Fruit fly (Drosophila melanogaster) whole organism, embryonic: Measurements from ENCODE around the gene CG17029.
A peak's percentile ranks its signal among the peaks of the same experiment; 100 is the strongest.

ENCODE experiments used
- CG10267 ChIP-seq: fragments of 200-800 bp; sonication (Bioruptor generic); optimal IDR thresholded peaks from 2 replicates; lab custom pipeline; 2018; ENCODE audit warnings: missing biosample characterization, mild to moderate bottlenecking, missing genetic modification characterization, moderate library complexity
- CG10431 ChIP-seq: fragments of 200-800 bp; sonication (Bioruptor generic); optimal IDR thresholded peaks from 3 replicates; lab custom pipeline; 2018; ENCODE audit warnings: missing biosample characterization, mild to moderate bottlenecking, missing genetic modification characterization
- CG11504 ChIP-seq: fragments of 200-800 bp; sonication (Bioruptor generic); optimal IDR thresholded peaks from 3 replicates; lab custom pipeline; 2019; ENCODE audit warnings: missing biosample characterization, mild to moderate bottlenecking, missing genetic modification characterization, moderate library complexity
- CG11560 ChIP-seq: fragments of 200-800 bp; sonication (Bioruptor generic); IDR thresholded peaks from 3 replicates; pipeline ENCODE4 v1.3.6; 2022; ENCODE audit warnings: missing biosample characterization, missing genetic modification characterization
- CG12769 ChIP-seq: fragments of 200-800 bp; sonication (Bioruptor generic); optimal IDR thresholded peaks from 2 replicates; lab custom pipeline; 2019; ENCODE audit warnings: missing biosample characterization, mild to moderate bottlenecking, missing genetic modification characterization, moderate library complexity
- CG13287 ChIP-seq: fragments of 200-800 bp; sonication (Bioruptor generic); IDR thresholded peaks from 2 replicates; pipeline ENCODE4 v1.3.6; 2022; ENCODE audit warnings: missing biosample characterization, missing genetic modification characterization; ENCODE audit not compliant: partially characterized antibody
- CG13624 ChIP-seq: fragments of 200-800 bp; sonication (Bioruptor generic); optimal IDR thresholded peaks from 2 replicates; lab custom pipeline; 2016; ENCODE audit warnings: missing biosample characterization, missing genetic modification characterization
- CG14050 ChIP-seq: fragments of 200-800 bp; sonication (Bioruptor generic); IDR thresholded peaks from 3 replicates; pipeline ENCODE4 v1.3.6; 2022; ENCODE audit warnings: missing biosample characterization, missing genetic modification characterization
- CG14710 ChIP-seq: fragments of 200-800 bp; sonication (Bioruptor generic); optimal IDR thresholded peaks from 3 replicates; lab custom pipeline; 2019; ENCODE audit warnings: missing biosample characterization, mild to moderate bottlenecking, missing genetic modification characterization, moderate library complexity
- CG15514 ChIP-seq: fragments of 200-800 bp; sonication (Bioruptor generic); optimal IDR thresholded peaks from 3 replicates; lab custom pipeline; 2017; ENCODE audit warnings: missing biosample characterization, missing genetic modification characterization, mild to moderate bottlenecking, moderate library complexity, missing genetic modification reagents
- CG18599 ChIP-seq: fragments of 200-800 bp; sonication (Bioruptor generic); optimal IDR thresholded peaks from 3 replicates; lab custom pipeline; 2017; ENCODE audit warnings: missing biosample characterization, missing genetic modification characterization, mild to moderate bottlenecking, moderate library complexity, missing genetic modification reagents
- CG18619 ChIP-seq: fragments of 200-800 bp; sonication (Bioruptor generic); optimal IDR thresholded peaks from 3 replicates; lab custom pipeline; 2017; ENCODE audit warnings: missing biosample characterization, mild to moderate bottlenecking, missing genetic modification characterization
- CG2116 ChIP-seq: fragments of 200-800 bp; sonication (Bioruptor generic); optimal IDR thresholded peaks from 3 replicates; lab custom pipeline; 2018; ENCODE audit warnings: missing biosample characterization, mild to moderate bottlenecking, missing genetic modification characterization
- CG2120 ChIP-seq: fragments of 200-800 bp; sonication (Bioruptor generic); optimal IDR thresholded peaks from 3 replicates; lab custom pipeline; 2016; ENCODE audit warnings: missing biosample characterization, missing genetic modification characterization
- CG33557 ChIP-seq: fragments of 200-800 bp; sonication (Bioruptor generic); optimal IDR thresholded peaks from 2 replicates; lab custom pipeline; 2019; ENCODE audit warnings: missing biosample characterization, mild to moderate bottlenecking, missing genetic modification characterization, moderate library complexity
- CG3407 ChIP-seq: fragments of 200-800 bp; sonication (Bioruptor generic); optimal IDR thresholded peaks from 2 replicates; lab custom pipeline; 2018; ENCODE audit warnings: missing biosample characterization, mild to moderate bottlenecking, missing genetic modification characterization
- CG4328 ChIP-seq: fragments of 200-800 bp; sonication (Bioruptor generic); optimal IDR thresholded peaks from 3 replicates; lab custom pipeline; 2017; ENCODE audit warnings: missing biosample characterization, missing genetic modification reagents, missing genetic modification characterization
- CG4424 ChIP-seq: fragments of 200-800 bp; sonication (Bioruptor generic); optimal IDR thresholded peaks from 3 replicates; lab custom pipeline; 2016; ENCODE audit warnings: missing biosample characterization, missing genetic modification characterization
- CG8089 ChIP-seq: fragments of 200-800 bp; sonication (Bioruptor generic); optimal IDR thresholded peaks from 3 replicates; lab custom pipeline; 2016; ENCODE audit warnings: missing biosample characterization, missing genetic modification characterization
- CG8388 ChIP-seq: fragments of 200-800 bp; sonication (Bioruptor generic); optimal IDR thresholded peaks from 2 replicates; lab custom pipeline; 2019; ENCODE audit warnings: missing biosample characterization, mild to moderate bottlenecking, missing genetic modification characterization, moderate library complexity
- CG9215 ChIP-seq: fragments of 200-800 bp; sonication (Bioruptor generic); IDR thresholded peaks from 2 replicates; pipeline ENCODE4 v1.3.6; 2022; ENCODE audit warnings: missing biosample characterization, missing genetic modification characterization
- Chrac-16 ChIP-seq: fragments of 200-800 bp; sonication (Bioruptor generic); optimal IDR thresholded peaks from 3 replicates; lab custom pipeline; 2016; ENCODE audit warnings: missing biosample characterization, missing genetic modification characterization
- CkIIα-i1 ChIP-seq: fragments of 200-800 bp; sonication (Bioruptor generic); IDR thresholded peaks from 2 replicates; pipeline ENCODE4 v1.3.6; 2022; ENCODE audit warnings: missing biosample characterization, missing genetic modification characterization
- Dek ChIP-seq: fragments of 200-800 bp; sonication (Bioruptor generic); optimal IDR thresholded peaks from 3 replicates; lab custom pipeline; 2019; ENCODE audit warnings: missing biosample characterization, mild to moderate bottlenecking, missing genetic modification characterization, moderate library complexity
- Dip3 ChIP-seq: fragments of 200-800 bp; sonication (Bioruptor generic); optimal IDR thresholded peaks from 3 replicates; lab custom pipeline; 2016; ENCODE audit warnings: missing biosample characterization, missing genetic modification characterization
- Dp ChIP-seq: fragments of 200-800 bp; sonication (Bioruptor generic); optimal IDR thresholded peaks from 2 replicates; lab custom pipeline; 2018; ENCODE audit warnings: missing biosample characterization, mild to moderate bottlenecking, missing genetic modification characterization, moderate library complexity
- Drgx ChIP-seq: fragments of 200-800 bp; sonication (Bioruptor generic); IDR thresholded peaks from 2 replicates; pipeline ENCODE4 v1.3.6; 2022; ENCODE audit warnings: missing biosample characterization, missing genetic modification characterization
- Fer3 ChIP-seq: fragments of 200-800 bp; sonication (Bioruptor generic); optimal IDR thresholded peaks from 2 replicates; lab custom pipeline; 2018; ENCODE audit warnings: missing biosample characterization, mild to moderate bottlenecking, missing genetic modification characterization, moderate library complexity
- Scr ChIP-seq: fragments of 200-800 bp; sonication (Bioruptor generic); IDR thresholded peaks from 2 replicates; pipeline ENCODE4 v1.3.6; 2022; ENCODE audit warnings: missing biosample characterization, missing genetic modification characterization; ENCODE audit not compliant: partially characterized antibody
- Sin3A ChIP-seq: fragments of >200 bp; optimal IDR thresholded peaks from 2 replicates; lab custom pipeline; 2018
- Spps ChIP-seq: fragments of 200-800 bp; sonication (Bioruptor generic); optimal IDR thresholded peaks from 2 replicates; lab custom pipeline; 2018; ENCODE audit warnings: missing biosample characterization, mild to moderate bottlenecking, missing genetic modification characterization
- Ssrp ChIP-seq: fragments of 200-800 bp; sonication (Bioruptor generic); optimal IDR thresholded peaks from 2 replicates; lab custom pipeline; 2018; ENCODE audit warnings: missing biosample characterization, mild to moderate bottlenecking, missing genetic modification characterization, moderate library complexity
- Xrp1 ChIP-seq: fragments of 200-800 bp; sonication (Bioruptor generic); IDR thresholded peaks from 2 replicates; pipeline ENCODE4 v1.3.6; 2022; ENCODE audit warnings: missing biosample characterization, missing genetic modification characterization
- caup ChIP-seq: fragments of 200-800 bp; sonication (Bioruptor generic); optimal IDR thresholded peaks from 3 replicates; lab custom pipeline; 2017; ENCODE audit warnings: missing biosample characterization, mild to moderate bottlenecking, missing genetic modification characterization, moderate library complexity; ENCODE audit not compliant: severe bottlenecking
- cg ChIP-seq: fragments of 200-800 bp; sonication (Bioruptor generic); optimal IDR thresholded peaks from 3 replicates; lab custom pipeline; 2019; ENCODE audit warnings: missing biosample characterization, mild to moderate bottlenecking, missing genetic modification characterization, moderate library complexity
- corto ChIP-seq: fragments of 200-800 bp; sonication (Bioruptor generic); optimal IDR thresholded peaks from 2 replicates; lab custom pipeline; 2016; ENCODE audit warnings: missing biosample characterization, mild to moderate bottlenecking, missing genetic modification characterization, moderate library complexity
- emc ChIP-seq: fragments of 200-800 bp; sonication (Bioruptor generic); optimal IDR thresholded peaks from 2 replicates; lab custom pipeline; 2016; ENCODE audit warnings: missing biosample characterization, missing genetic modification characterization
- esg ChIP-seq: fragments of 200-800 bp; sonication (Bioruptor generic); conservative IDR thresholded peaks from 2 replicates; pipeline ENCODE4 v1.3.6; 2022; ENCODE audit warnings: missing biosample characterization, missing genetic modification characterization
- exex ChIP-seq: fragments of 200-800 bp; sonication (Bioruptor generic); optimal IDR thresholded peaks from 4 replicates; lab custom pipeline; 2018; ENCODE audit warnings: missing biosample characterization, mild to moderate bottlenecking, missing genetic modification characterization, moderate library complexity
- fd96Cb ChIP-seq: fragments of 200-800 bp; sonication (Bioruptor generic); optimal IDR thresholded peaks from 2 replicates; lab custom pipeline; 2018; ENCODE audit warnings: missing biosample characterization, mild to moderate bottlenecking, missing genetic modification characterization, moderate library complexity
- fru ChIP-seq: fragments of >200 bp; optimal IDR thresholded peaks from 2 replicates; lab custom pipeline; 2017
- ftz-f1 ChIP-seq: fragments of 200-800 bp; sonication (Bioruptor generic); optimal IDR thresholded peaks from 2 replicates; lab custom pipeline; 2016; ENCODE audit warnings: missing biosample characterization, missing genetic modification characterization
- fu2 ChIP-seq: fragments of 200-800 bp; sonication (Bioruptor generic); optimal IDR thresholded peaks from 2 replicates; lab custom pipeline; 2016; ENCODE audit warnings: missing biosample characterization, missing genetic modification characterization
- grau ChIP-seq: fragments of 200-800 bp; optimal IDR thresholded peaks from 3 replicates; lab custom pipeline; 2019; ENCODE audit warnings: missing biosample characterization, mild to moderate bottlenecking, missing genetic modification characterization, moderate library complexity
- sd ChIP-seq: fragments of 200-800 bp; sonication (Bioruptor generic); optimal IDR thresholded peaks from 3 replicates; lab custom pipeline; 2018; ENCODE audit warnings: missing biosample characterization, mild to moderate bottlenecking, missing genetic modification characterization, moderate library complexity
- sr ChIP-seq: fragments of 200-800 bp; sonication (Bioruptor generic); IDR thresholded peaks from 3 replicates; pipeline ENCODE4 v1.3.6; 2022; ENCODE audit warnings: missing biosample characterization, missing genetic modification characterization
- zf30C ChIP-seq: fragments of 200-800 bp; sonication (Bioruptor generic); optimal IDR thresholded peaks from 3 replicates; lab custom pipeline; 2018; ENCODE audit warnings: missing biosample characterization, mild to moderate bottlenecking, missing genetic modification characterization
- zfh2 ChIP-seq: fragments of 200-800 bp; sonication (Bioruptor generic); optimal IDR thresholded peaks from 2 replicates; lab custom pipeline; 2016; ENCODE audit warnings: missing biosample characterization, missing genetic modification characterization

Gene CG17029

DNA sequence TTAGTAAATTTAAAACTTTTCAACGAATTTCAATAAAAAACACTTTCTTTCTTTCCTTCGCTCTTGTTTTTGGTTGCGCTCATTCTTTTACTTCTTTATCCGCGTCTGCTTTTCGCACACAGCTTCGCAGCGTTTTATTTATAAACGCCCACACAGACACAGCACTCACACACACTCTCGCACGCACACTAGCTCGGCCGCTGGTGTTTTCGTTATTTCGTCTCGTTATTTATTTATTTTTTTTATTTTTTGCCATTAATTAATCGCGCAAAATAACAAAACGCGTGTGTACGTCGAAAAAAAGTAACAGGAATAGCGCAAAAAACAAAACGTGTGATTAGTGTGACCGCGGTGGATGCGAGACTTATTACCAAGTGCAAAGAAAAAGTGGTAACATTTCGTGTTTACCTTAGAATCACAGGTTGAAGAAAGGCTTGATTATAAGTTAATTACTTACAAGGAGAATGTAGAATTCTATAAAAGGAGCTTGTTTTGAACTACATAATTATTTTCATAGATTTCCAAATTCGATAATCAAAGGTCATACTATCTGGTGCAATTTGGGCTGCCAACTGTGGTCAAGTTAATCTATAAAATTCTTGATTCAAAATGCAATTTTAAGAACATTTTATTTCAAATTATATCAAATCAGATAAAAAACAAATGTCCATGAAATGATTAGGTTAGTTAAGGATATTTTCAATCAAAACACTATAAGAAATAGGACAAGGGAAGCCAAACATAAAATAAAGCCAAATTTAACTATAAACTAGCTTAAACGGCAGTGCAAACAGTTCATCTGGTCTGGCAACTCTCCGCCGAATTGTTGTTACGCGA, 27.9 kb downstream of the CG17029 start, which contains the start of the genes hzg and mRpS31 (continued):
- TF ChIP-seq CG10431 (peak; percentile 39), CG2120 (peak; percentile 80), Dp (peak; percentile 9), emc (peak; percentile 23), CkIIα-i1 (GFP tag; lab: Robert Waterston, UW) (no peak), caup (GFP tag; lab: Kevin White, UChicago) (no peak), CG11504 (tag; lab: Kevin White, UChicago) (peak; percentile 66), CG11560 (tag; lab: Robert Waterston, UW) (peak; percentile 17; the same call in 1 of the 3 replicates), zf30C (GFP tag; lab: Kevin White, UChicago) (peak; percentile 5), zfh2 (peak; percentile 60), ftz-f1 (GFP tag; lab: Kevin White, UChicago) (no peak), Dip3 (GFP tag; lab: Kevin White, UChicago) (peak; percentile 20), CG33557 (GFP tag; lab: Kevin White, UChicago) (peak; percentile 31), CG14050 (GFP tag; lab: Robert Waterston, UW) (no peak), Fer3 (tag; lab: Kevin White, UChicago) (peak; percentile 64), CG13624 (peak; percentile 15), Ssrp (tag; lab: Kevin White, UChicago) (peak; percentile 55), Dek (tag; lab: Kevin White, UChicago) (peak; percentile 23), sd (tag; lab: Kevin White, UChicago) (peak; percentile 62), Xrp1 (GFP tag; lab: Robert Waterston, UW) (peak; percentile 52; the same call in 1 of the 2 replicates), fu2 (GFP tag; lab: Kevin White, UChicago) (peak; percentile 32), CG15514 (GFP tag; lab: Kevin White, UChicago) (peak; percentile 41), CG4328 (GFP tag; lab: Kevin White, UChicago) (no peak), CG2116 (GFP tag; lab: Kevin White, UChicago) (peak; percentile 58), Scr (no peak), CG12769 (no peak), CG8388 (GFP tag; lab: Kevin White, UChicago) (peak; percentile 21), cg (peak; percentile 62), grau (tag; lab: Kevin White, UChicago) (peak; percentile 71), CG10267 (peak; percentile 67), CG3407 (no peak), sr (GFP tag; lab: Robert Waterston, UW) (peak; percentile 61; the same call in 1 of the 3 replicates), exex (peak; percentile 6), CG4424 (GFP tag; lab: Kevin White, UChicago) (peak; percentile 53), Sin3A (lab: Kevin White, UChicago) (peak; percentile 31), CG14710 (tag; lab: Kevin White, UChicago) (peak; percentile 79), Chrac-16 (GFP tag; lab: Kevin White, UChicago) (peak; percentile 60), fru (lab: Kevin White, UChicago) (no peak), Spps (tag; lab: Kevin White, UChicago) (no peak), fd96Cb (tag; lab: Kevin White, UChicago) (peak; percentile 45), CG8089 (GFP tag; lab: Kevin White, UChicago) (no peak), corto (peak; percentile 28), CG18599 (peak; percentile 49), CG13287 (peak; percentile 15; the same call in 1 of the 2 replicates), Drgx (GFP tag; lab: Robert Waterston, UW) (peak; percentile 73), esg (GFP tag; lab: Robert Waterston, UW) (peak; percentile 18; the same call in 1 of the 2 replicates), CG9215 (peak; percentile 57), CG18619 (GFP tag; lab: Kevin White, UChicago) (peak; percentile 5)
